Worm (Caenorhabditis elegans) whole organism, L2 larva: Measurements from ENCODE around the gene Y39B6A.5.

ENCODE experiments used
- ama-1 ChIP-seq: fragments of 150-350 bp; optimal IDR thresholded peaks from 2 replicates; lab custom pipeline; 2018; ENCODE audit warnings: inconsistent platforms
- lin-11 ChIP-seq: fragments of 150-350 bp; sonication (generic microtip); optimal IDR thresholded peaks from 2 replicates; lab custom pipeline; 2014; ENCODE audit warnings: missing biosample characterization, missing genetic modification characterization, inconsistent platforms, mixed read lengths
- nhr-10 ChIP-seq: sonication (generic microtip); optimal IDR thresholded peaks from 2 replicates; lab custom pipeline; 2017; ENCODE audit warnings: missing biosample characterization, missing genetic modification characterization
- nhr-11 ChIP-seq: fragments of 150-350 bp; optimal IDR thresholded peaks from 2 replicates; lab custom pipeline; 2014; ENCODE audit warnings: missing biosample characterization, missing genetic modification characterization
- nhr-23 ChIP-seq: fragments of 150-350 bp; optimal IDR thresholded peaks from 2 replicates; lab custom pipeline; 2014; ENCODE audit warnings: missing biosample characterization, missing genetic modification reagents, missing genetic modification characterization
- nhr-77 ChIP-seq: fragments of 150-350 bp; optimal IDR thresholded peaks from 2 replicates; lab custom pipeline; 2014; ENCODE audit warnings: missing biosample characterization, missing genetic modification characterization
- unc-62 ChIP-seq: fragments of 150-350 bp; optimal IDR thresholded peaks from 2 replicates; lab custom pipeline; 2014; ENCODE audit warnings: missing biosample characterization, missing genetic modification reagents, missing genetic modification characterization

ce11 chrV:19205450-19205849, 46.8 kb upstream of the Y39B6A.5 start:
- TF ChIP-seq unc-62 (GFP tag; lab: Kevin White, UChicago) = no peak
- TF ChIP-seq ama-1 (lab: Kevin White, UChicago) = no peak
- TF ChIP-seq lin-11 = no peak
- no peak for TF ChIP-seq nhr-10 (tag; lab: Kevin White, UChicago)
- TF ChIP-seq nhr-77 (tag; lab: Kevin White, UChicago) = no peak
- no peak for TF ChIP-seq nhr-23
- TF ChIP-seq nhr-11 (tag; lab: Kevin White, UChicago) = no peak
